Worm (Caenorhabditis elegans) whole organism, late embryonic: Measurements from ENCODE around the gene ZK757.1.
A peak's percentile ranks its signal among the peaks of the same experiment; 100 is the strongest.

Experiments
- C38D4.7 ChIP-seq: fragments of 200-800 bp; sonication (Bioruptor generic); optimal IDR thresholded peaks from 2 replicates; lab custom pipeline; 2018; ENCODE audit warnings: mild to moderate bottlenecking, missing genetic modification characterization, moderate library complexity, missing compliant biosample characterization
- K02D7.2 ChIP-seq: sonication (generic microtip); optimal IDR thresholded peaks from 2 replicates; lab custom pipeline; 2017; ENCODE audit warnings: mild to moderate bottlenecking, missing genetic modification characterization, missing compliant biosample characterization
- T23F11.4 ChIP-seq: fragments of 200-800 bp; sonication (Bioruptor generic); optimal IDR thresholded peaks from 2 replicates; lab custom pipeline; 2018; ENCODE audit warnings: mild to moderate bottlenecking, missing genetic modification characterization, missing compliant biosample characterization
- ahr-1 ChIP-seq: sonication (generic microtip); optimal IDR thresholded peaks from 2 replicates; lab custom pipeline; 2016; ENCODE audit warnings: missing genetic modification characterization, missing compliant biosample characterization
- ceh-14 ChIP-seq: sonication (generic microtip); optimal IDR thresholded peaks from 2 replicates; lab custom pipeline; 2016; ENCODE audit warnings: missing genotype, missing genetic modification characterization, missing compliant biosample characterization
- ceh-18 ChIP-seq: sonication (generic microtip); optimal IDR thresholded peaks from 2 replicates; lab custom pipeline; 2016; ENCODE audit warnings: missing genetic modification characterization, missing compliant biosample characterization
- ceh-19 ChIP-seq: fragments of 200-800 bp; sonication (Bioruptor generic); optimal IDR thresholded peaks from 2 replicates; lab custom pipeline; 2018; ENCODE audit warnings: mild to moderate bottlenecking, missing genetic modification characterization, missing compliant biosample characterization
- ceh-2 ChIP-seq: sonication (generic microtip); optimal IDR thresholded peaks from 2 replicates; lab custom pipeline; 2016; ENCODE audit warnings: missing genotype, missing genetic modification characterization, missing compliant biosample characterization
- ceh-24 ChIP-seq: sonication (generic microtip); optimal IDR thresholded peaks from 2 replicates; lab custom pipeline; 2016; ENCODE audit warnings: mild to moderate bottlenecking, missing genetic modification characterization, missing compliant biosample characterization
- ceh-30 ChIP-seq: fragments of 150-350 bp; optimal IDR thresholded peaks from 2 replicates; lab custom pipeline; 2014; ENCODE audit warnings: missing biosample characterization, missing genetic modification characterization
- ceh-31 ChIP-seq: sonication (generic microtip); optimal IDR thresholded peaks from 2 replicates; lab custom pipeline; 2016; ENCODE audit warnings: missing genetic modification characterization, missing compliant biosample characterization
- ceh-48 ChIP-seq: sonication (generic microtip); optimal IDR thresholded peaks from 2 replicates; lab custom pipeline; 2016; ENCODE audit warnings: missing genetic modification characterization, inconsistent platforms, missing compliant biosample characterization
- che-1 ChIP-seq: sonication (generic microtip); optimal IDR thresholded peaks from 2 replicates; lab custom pipeline; 2016; ENCODE audit warnings: mild to moderate bottlenecking, missing genetic modification characterization, missing compliant biosample characterization
- dmd-4 ChIP-seq: sonication (generic microtip); optimal IDR thresholded peaks from 2 replicates; lab custom pipeline; 2016; ENCODE audit warnings: borderline replicate concordance, missing genetic modification characterization, missing compliant biosample characterization
- dve-1 ChIP-seq: sonication (generic microtip); optimal IDR thresholded peaks from 2 replicates; lab custom pipeline; 2017; ENCODE audit warnings: antibody characterized with exemption, mild to moderate bottlenecking, missing genetic modification characterization, missing compliant biosample characterization
- elt-2 ChIP-seq: sonication (generic microtip); optimal IDR thresholded peaks from 2 replicates; lab custom pipeline; 2016; ENCODE audit warnings: missing genetic modification reagents, missing genetic modification characterization, missing compliant biosample characterization
- fkh-10 ChIP-seq: fragments of 150-350 bp; optimal IDR thresholded peaks from 2 replicates; lab custom pipeline; 2014; ENCODE audit warnings: missing biosample characterization, missing genetic modification reagents, missing genetic modification characterization
- gmeb-2 ChIP-seq: sonication (generic microtip); optimal IDR thresholded peaks from 2 replicates; lab custom pipeline; 2016; ENCODE audit warnings: missing genetic modification characterization, inconsistent platforms, missing compliant biosample characterization
- hlh-13 ChIP-seq: fragments of 200-800 bp; sonication (Bioruptor generic); optimal IDR thresholded peaks from 2 replicates; lab custom pipeline; 2018; ENCODE audit warnings: mild to moderate bottlenecking, missing genetic modification characterization, missing compliant biosample characterization
- hlh-15 ChIP-seq: sonication (generic microtip); optimal IDR thresholded peaks from 2 replicates; lab custom pipeline; 2016; ENCODE audit warnings: missing genetic modification characterization, missing compliant biosample characterization
- hlh-6 ChIP-seq: sonication (generic microtip); optimal IDR thresholded peaks from 2 replicates; lab custom pipeline; 2016; ENCODE audit warnings: missing genotype, missing genetic modification characterization, missing compliant biosample characterization
- hlh-8 ChIP-seq: sonication (generic microtip); optimal IDR thresholded peaks from 2 replicates; lab custom pipeline; 2016; ENCODE audit warnings: missing genotype, missing genetic modification characterization, missing compliant biosample characterization
- lim-6 ChIP-seq: sonication (generic microtip); optimal IDR thresholded peaks from 2 replicates; lab custom pipeline; 2016; ENCODE audit warnings: missing genetic modification characterization, missing compliant biosample characterization
- lin-11 ChIP-seq: fragments of 200-800 bp; sonication (Bioruptor generic); optimal IDR thresholded peaks from 2 replicates; lab custom pipeline; 2018; ENCODE audit warnings: mild to moderate bottlenecking, missing genetic modification characterization, missing compliant biosample characterization
- mec-3 ChIP-seq: sonication (generic microtip); optimal IDR thresholded peaks from 2 replicates; lab custom pipeline; 2016; ENCODE audit warnings: borderline replicate concordance, missing genetic modification characterization, missing compliant biosample characterization
- nfya-1 ChIP-seq: sonication (generic microtip); optimal IDR thresholded peaks from 2 replicates; lab custom pipeline; 2017; ENCODE audit warnings: missing genetic modification characterization, mild to moderate bottlenecking, missing compliant biosample characterization, antibody characterized with exemption, moderate library complexity
- nhr-11 ChIP-seq: fragments of 150-350 bp; optimal IDR thresholded peaks from 2 replicates; lab custom pipeline; 2014; ENCODE audit warnings: missing biosample characterization, missing genetic modification characterization
- npax-4 ChIP-seq: sonication (generic microtip); optimal IDR thresholded peaks from 2 replicates; lab custom pipeline; 2016; ENCODE audit warnings: missing genetic modification characterization, missing compliant biosample characterization
- pag-3 ChIP-seq: sonication (generic microtip); optimal IDR thresholded peaks from 2 replicates; lab custom pipeline; 2016; ENCODE audit warnings: missing compliant biosample characterization, missing genetic modification characterization, borderline replicate concordance
- pax-1 ChIP-seq: fragments of 150-350 bp; optimal IDR thresholded peaks from 2 replicates; lab custom pipeline; 2014; ENCODE audit warnings: missing biosample characterization, missing genetic modification characterization
- pros-1 ChIP-seq: fragments of 150-350 bp; optimal IDR thresholded peaks from 2 replicates; lab custom pipeline; 2014; ENCODE audit warnings: missing biosample characterization, missing genetic modification reagents, missing genetic modification characterization
- rnt-1 ChIP-seq: sonication (generic microtip); optimal IDR thresholded peaks from 2 replicates; lab custom pipeline; 2016; ENCODE audit warnings: missing genetic modification characterization, missing compliant biosample characterization
- sox-2 ChIP-seq: fragments of 200-800 bp; sonication (Bioruptor generic); IDR thresholded peaks from 2 replicates; pipeline ENCODE4 v1.3.6; 2022; ENCODE audit warnings: missing genetic modification reagents, missing genetic modification characterization, missing compliant biosample characterization
- tbx-7 ChIP-seq: sonication (generic microtip); optimal IDR thresholded peaks from 2 replicates; lab custom pipeline; 2016; ENCODE audit warnings: missing genotype, missing genetic modification characterization, missing compliant biosample characterization
- unc-42 ChIP-seq: sonication (generic microtip); optimal IDR thresholded peaks from 2 replicates; lab custom pipeline; 2016; ENCODE audit warnings: missing genotype, missing genetic modification characterization, missing compliant biosample characterization
- unc-86 ChIP-seq: sonication (generic microtip); optimal IDR thresholded peaks from 2 replicates; lab custom pipeline; 2016; ENCODE audit warnings: missing genetic modification characterization, missing compliant biosample characterization

Gene ZK757.1

ce11 chrIII:9861470-9862342 lies 9.2 kb downstream of the ZK757.1 start (continued):
- TF ChIP-seq gmeb-2 (tag; lab: Kevin White, UChicago): peak; percentile 81
- TF ChIP-seq ceh-24 (tag; lab: Kevin White, UChicago): peak; percentile 58
- peak; percentile 68 for TF ChIP-seq hlh-15 (tag; lab: Kevin White, UChicago)
- TF ChIP-seq ceh-2: peak; percentile 65
- TF ChIP-seq C38D4.7: peak; percentile 86
- TF ChIP-seq ceh-48: peak; percentile 74
- peak; percentile 52 for TF ChIP-seq ahr-1 (tag; lab: Kevin White, UChicago)
- peak; percentile 32 for TF ChIP-seq dve-1 (tag; lab: Kevin White, UChicago)
- no peak for TF ChIP-seq ceh-30 (tag; lab: Kevin White, UChicago)
- TF ChIP-seq elt-2 (tag; lab: Kevin White, UChicago): peak; percentile 85
- no peak for TF ChIP-seq tbx-7
- peak; percentile 80 for TF ChIP-seq T23F11.4 (GFP tag; lab: Kevin White, UChicago)
- peak; percentile 72 for TF ChIP-seq lin-11 (tag; lab: Kevin White, UChicago)
- TF ChIP-seq nfya-1 (tag; lab: Kevin White, UChicago): peak; percentile 58
- TF ChIP-seq hlh-6: peak; percentile 80
- peak; percentile 84 for TF ChIP-seq unc-86 (tag; lab: Kevin White, UChicago)
- TF ChIP-seq ceh-18 (tag; lab: Kevin White, UChicago): peak; percentile 44
- peak; percentile 68 for TF ChIP-seq hlh-13
- no peak for TF ChIP-seq pag-3 (tag; lab: Kevin White, UChicago)
- TF ChIP-seq sox-2 (GFP tag; lab: Robert Waterston, UW): peak; percentile 77
- TF ChIP-seq pax-1 (tag; lab: Kevin White, UChicago): no peak
- peak; percentile 30 for TF ChIP-seq hlh-8 (tag; lab: Kevin White, UChicago)
- no peak for TF ChIP-seq pros-1 (tag; lab: Kevin White, UChicago)
- TF ChIP-seq ceh-19 (GFP tag; lab: Kevin White, UChicago): peak; percentile 86
- peak; percentile 47 for TF ChIP-seq rnt-1
- TF ChIP-seq dmd-4 (tag; lab: Kevin White, UChicago): peak; percentile 80
- peak; percentile 66 for TF ChIP-seq K02D7.2 (tag; lab: Kevin White, UChicago)
- TF ChIP-seq nhr-11 (tag; lab: Kevin White, UChicago): no peak
- peak; percentile 75 for TF ChIP-seq lim-6 (tag; lab: Kevin White, UChicago)
- TF ChIP-seq ceh-14 (tag; lab: Kevin White, UChicago): peak; percentile 86
- TF ChIP-seq unc-42 (tag; lab: Kevin White, UChicago): peak; percentile 57

DNA sequence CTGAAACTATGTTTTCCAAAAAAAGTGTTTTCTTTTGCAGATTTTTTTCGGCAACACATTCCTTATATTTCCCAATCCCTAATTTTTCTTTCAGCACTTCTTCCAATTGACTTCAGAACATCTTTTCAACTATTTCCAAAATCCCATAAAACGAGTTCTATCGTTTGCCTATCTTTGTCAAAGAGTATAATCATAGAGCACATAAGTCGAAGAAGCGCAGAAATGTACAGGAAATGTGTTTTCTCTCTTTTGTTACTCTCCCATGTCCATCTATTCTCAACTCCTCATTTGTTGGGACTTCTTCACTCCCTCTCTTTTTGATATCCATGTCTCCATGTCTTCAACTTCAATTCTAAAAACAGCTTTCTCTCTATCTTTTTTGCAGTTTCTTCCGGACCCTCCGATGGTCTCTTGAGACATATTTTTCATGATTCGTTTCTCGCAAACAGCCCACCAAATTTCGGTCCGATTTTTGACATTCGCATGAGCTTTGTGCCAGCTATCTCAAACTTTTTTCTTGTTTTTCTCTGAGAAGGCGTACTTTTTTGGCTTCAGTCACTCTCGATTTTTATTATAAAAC lies 10.6 kb downstream of the ZK757.1 start, which contains the start of gene twk-48:
TSS of gene twk-48 (plus strand) at position 530 of the 580 bp plus-strand sequence.
- TF ChIP-seq unc-42 (tag; lab: Kevin White, UChicago) (peak; percentile 23), mec-3 (tag; lab: Kevin White, UChicago) (no peak)

DNA sequence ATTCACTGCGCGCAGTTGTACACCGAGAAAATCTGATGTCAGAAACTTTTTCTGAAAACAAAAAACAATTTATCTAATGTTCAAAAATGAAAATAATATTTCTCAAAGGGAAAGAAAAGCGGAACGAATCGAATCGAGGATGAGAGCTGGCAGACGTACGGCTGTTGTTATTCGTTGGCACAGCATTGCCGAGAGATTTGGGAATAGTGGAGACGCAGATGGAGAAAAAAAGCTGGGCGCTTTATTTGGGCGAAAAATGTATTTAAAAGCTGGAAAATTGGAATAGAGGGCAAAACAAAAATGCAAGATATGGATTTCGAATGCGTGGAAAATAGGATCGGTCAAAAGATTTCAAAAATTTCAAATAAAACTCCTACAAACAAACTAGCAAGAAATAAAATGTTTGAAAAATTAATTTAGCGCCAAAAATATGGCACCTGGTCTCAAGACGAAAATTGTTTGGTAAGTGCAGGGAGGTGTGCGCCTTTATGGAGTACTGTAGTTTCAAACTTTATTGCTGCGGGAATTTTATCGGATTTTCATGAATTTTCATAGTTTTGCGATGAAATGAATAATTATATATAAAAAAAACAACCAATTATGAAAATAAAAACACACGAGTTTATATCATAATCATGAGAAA lies 11.7 kb downstream of the ZK757.1 start, which contains the start of gene gpdh-2:
TSS of gene gpdh-2 (minus strand) at position 51 of the 643 bp plus-strand sequence.
- TF ChIP-seq T23F11.4 (GFP tag; lab: Kevin White, UChicago) (no peak), ceh-31 (peak; percentile 8)

DNA sequence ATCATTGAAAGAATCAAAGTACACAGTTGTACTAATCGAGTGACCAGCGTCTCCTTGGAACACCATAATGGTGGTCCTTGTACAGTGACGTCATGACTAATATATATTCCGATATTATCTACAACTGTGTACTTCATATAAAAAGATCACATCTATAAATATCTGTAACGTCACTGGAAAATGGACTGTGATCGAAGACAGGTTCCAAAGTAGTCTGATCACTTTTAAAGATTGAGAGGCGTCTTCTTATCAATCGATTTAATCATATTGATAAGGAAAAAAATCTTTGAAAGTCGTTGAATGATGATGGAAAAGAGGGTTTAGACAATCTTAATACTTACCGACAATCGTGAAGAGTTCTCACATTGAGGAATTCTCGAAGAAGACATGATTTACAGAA lies 12.9 kb downstream of the ZK757.1 start:
- no peak for TF ChIP-seq che-1
- TF ChIP-seq elt-2 (tag; lab: Kevin White, UChicago): peak; percentile 49
- no peak for TF ChIP-seq npax-4 (tag; lab: Kevin White, UChicago)
- TF ChIP-seq fkh-10 (GFP tag; lab: Kevin White, UChicago): no peak
- no peak for TF ChIP-seq ceh-31
